Fruit fly (Drosophila melanogaster): ENCODE results near the gene CG12231.

The CG12231 gene

DNA sequence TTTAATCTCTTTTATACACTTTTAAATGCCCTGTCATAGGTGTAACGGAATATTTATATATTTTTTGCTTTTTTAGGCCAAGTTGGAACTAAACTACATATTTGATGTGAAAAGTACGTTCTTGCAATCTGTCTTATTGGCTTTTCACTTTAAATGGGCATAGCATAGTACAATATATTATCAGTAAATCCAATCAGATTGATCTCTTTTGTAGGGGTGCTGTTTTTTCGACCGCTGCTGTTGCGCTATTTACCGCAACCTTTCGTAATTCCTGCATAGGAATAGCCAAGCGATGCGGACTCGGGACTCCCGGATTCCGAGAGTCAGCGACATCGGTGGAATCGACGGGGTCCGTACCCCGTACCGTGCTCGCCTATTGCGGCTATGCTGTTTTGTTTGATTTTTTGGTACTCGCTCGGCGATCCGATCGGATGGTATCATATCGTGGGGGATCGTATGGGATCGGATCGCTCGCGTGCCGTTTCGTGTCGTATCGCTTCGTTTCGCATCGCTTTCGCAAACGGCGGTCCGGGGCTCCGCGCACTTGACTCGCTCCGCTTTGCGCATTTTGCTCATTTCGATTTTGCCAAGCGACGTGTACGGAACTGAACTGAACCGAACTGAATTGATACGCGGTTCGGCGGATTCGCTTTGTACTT lies 33.6 kb downstream of the CG12231 start (continued):
- TF ChIP-seq Vsx1 (GFP tag; optimal IDR thresholded peaks at IDR 0.05): no peak
- peak; percentile 57; the same call in 1 of the 2 replicates for TF ChIP-seq CG11696 (GFP tag; IDR thresholded peaks at IDR 0.05)
- no peak for TF ChIP-seq pnt (GFP tag; optimal IDR thresholded peaks at IDR 0.05)
- peak; percentile 29 for TF ChIP-seq caup (GFP tag; optimal IDR thresholded peaks at IDR 0.05; ENCODE audit: severe bottlenecking)
- TF ChIP-seq tna (GFP tag; IDR thresholded peaks at IDR 0.05; ENCODE audit: partially characterized antibody): no peak
- no peak for TF ChIP-seq lbe (GFP tag; optimal IDR thresholded peaks at IDR 0.05)
- TF ChIP-seq ham (GFP tag; IDR thresholded peaks at IDR 0.05): no peak
- TF ChIP-seq CG15696 (tag; optimal IDR thresholded peaks at IDR 0.05): no peak
- TF ChIP-seq fu2 (GFP tag; optimal IDR thresholded peaks at IDR 0.05): no peak
- TF ChIP-seq CG3995 (GFP tag; optimal IDR thresholded peaks at IDR 0.05): no peak
- no peak for TF ChIP-seq Oaz (GFP tag; IDR thresholded peaks at IDR 0.05)
- no peak for TF ChIP-seq yki (optimal IDR thresholded peaks at IDR 0.05)
- TF ChIP-seq CG10147 (GFP tag; optimal IDR thresholded peaks at IDR 0.05): no peak
- no peak for TF ChIP-seq CG1233 (GFP tag; optimal IDR thresholded peaks at IDR 0.05)
- TF ChIP-seq Dip2 (GFP tag; IDR thresholded peaks at IDR 0.05): no peak
- no peak for TF ChIP-seq tap (tag; optimal IDR thresholded peaks at IDR 0.05)
- TF ChIP-seq Max (GFP tag; optimal IDR thresholded peaks at IDR 0.05): no peak
- TF ChIP-seq so (GFP tag; IDR thresholded peaks at IDR 0.05): peak; percentile 80; the same call in 2 of the 3 replicates
- TF ChIP-seq crc (GFP tag; optimal IDR thresholded peaks at IDR 0.05): no peak
- no peak for TF ChIP-seq Mad (GFP tag; optimal IDR thresholded peaks at IDR 0.05)
- TF ChIP-seq CG15514 (GFP tag; optimal IDR thresholded peaks at IDR 0.05): peak; percentile 71
- TF ChIP-seq unc-4 (GFP tag; IDR thresholded peaks at IDR 0.05; ENCODE audit: partially characterized antibody): no peak
- TF ChIP-seq zfh2 (GFP tag; optimal IDR thresholded peaks at IDR 0.05): peak; percentile 13
- TF ChIP-seq CG9932 (GFP tag; IDR thresholded peaks at IDR 0.05): peak; percentile 63
- TF ChIP-seq ranshi (GFP tag; IDR thresholded peaks at IDR 0.05): peak; percentile 10; the same call in 1 of the 2 replicates
- TF ChIP-seq gsb (GFP tag; IDR thresholded peaks at IDR 0.05): no peak
- TF ChIP-seq Deaf1 (tag; optimal IDR thresholded peaks at IDR 0.05): peak; percentile 98
- no peak for TF ChIP-seq Antp (GFP tag; optimal IDR thresholded peaks at IDR 0.05)
- TF ChIP-seq Dll (GFP tag; IDR thresholded peaks at IDR 0.05; ENCODE audit: partially characterized antibody): no peak
- peak; percentile 83; the same call in 2 of the 4 replicates for TF ChIP-seq chinmo (GFP tag; IDR thresholded peaks at IDR 0.05; ENCODE audit: partially characterized antibody)
- TF ChIP-seq CG7963 (GFP tag; IDR thresholded peaks at IDR 0.05; ENCODE audit: partially characterized antibody): no peak
- TF ChIP-seq CG10366 (GFP tag; IDR thresholded peaks at IDR 0.05): no peak
- TF ChIP-seq hb (GFP tag; IDR thresholded peaks at IDR 0.05; ENCODE audit: partially characterized antibody): no peak
- TF ChIP-seq CoRest (tag; optimal IDR thresholded peaks at IDR 0.05): no peak
- TF ChIP-seq Ada2b (GFP tag; IDR thresholded peaks at IDR 0.05): no peak; the same call in 1 of the 2 replicates
- no peak for TF ChIP-seq CG14667 (GFP tag; IDR thresholded peaks at IDR 0.05)
- TF ChIP-seq CG9727 (GFP tag; optimal IDR thresholded peaks at IDR 0.05): no peak
- no peak for TF ChIP-seq CG2875 (GFP tag; optimal IDR thresholded peaks at IDR 0.05)
- no peak for TF ChIP-seq Nf-YB (GFP tag; optimal IDR thresholded peaks at IDR 0.05)
- no peak for TF ChIP-seq cg (GFP tag; optimal IDR thresholded peaks at IDR 0.05)
- TF ChIP-seq Six4 (GFP tag; optimal IDR thresholded peaks at IDR 0.05): no peak
- no peak for TF ChIP-seq wek (GFP tag; optimal IDR thresholded peaks at IDR 0.05)
- TF ChIP-seq CG30020 (tag; optimal IDR thresholded peaks at IDR 0.05): no peak
- TF ChIP-seq CG8924 (tag; optimal IDR thresholded peaks at IDR 0.05): no peak
- peak; percentile 50; the same call in 1 of the 2 replicates for TF ChIP-seq Drgx (GFP tag; IDR thresholded peaks at IDR 0.05)
- TF ChIP-seq phol (tag; optimal IDR thresholded peaks at IDR 0.05): no peak
- no peak for TF ChIP-seq Asciz (GFP tag; optimal IDR thresholded peaks at IDR 0.05)
- peak; percentile 11; the same call in 1 of the 2 replicates for TF ChIP-seq wdn (GFP tag; IDR thresholded peaks at IDR 0.05)
- no peak for TF ChIP-seq CG9609 (GFP tag; optimal IDR thresholded peaks at IDR 0.05)
- no peak for TF ChIP-seq CG9797 (GFP tag; optimal IDR thresholded peaks at IDR 0.05)
